Fruit fly (Drosophila melanogaster) whole organism, pupa: ENCODE measurements around the gene CG43093.

ENCODE experiments used
- CG10348 ChIP-seq: fragments of 200-800 bp; sonication (Bioruptor generic); IDR thresholded peaks from 2 replicates; pipeline ENCODE4 v1.3.6; 2022; ENCODE audit warnings: missing biosample characterization, missing genetic modification characterization
- CG13204 ChIP-seq: fragments of 200-800 bp; sonication (Bioruptor generic); optimal IDR thresholded peaks from 2 replicates; lab custom pipeline; 2018; ENCODE audit warnings: missing biosample characterization, mild to moderate bottlenecking, missing genetic modification characterization, moderate library complexity
- CG17806 ChIP-seq: fragments of 200-800 bp; sonication (Bioruptor generic); optimal IDR thresholded peaks from 2 replicates; lab custom pipeline; 2018; ENCODE audit warnings: missing biosample characterization, mild to moderate bottlenecking, missing genetic modification characterization, moderate library complexity
- CG32121 ChIP-seq: fragments of 200-800 bp; sonication (Bioruptor generic); IDR thresholded peaks from 2 replicates; pipeline ENCODE4 v1.3.6; 2022; ENCODE audit warnings: missing biosample characterization, missing genetic modification characterization
- CG34367 ChIP-seq: fragments of 200-800 bp; sonication (Bioruptor generic); optimal IDR thresholded peaks from 2 replicates; lab custom pipeline; 2018; ENCODE audit warnings: missing biosample characterization, mild to moderate bottlenecking, missing genetic modification characterization
- CG4496 ChIP-seq: fragments of 200-800 bp; sonication (Bioruptor generic); IDR thresholded peaks from 3 replicates; pipeline ENCODE4 v1.3.6; 2022; ENCODE audit warnings: missing biosample characterization, missing genetic modification characterization
- CG8301 ChIP-seq: fragments of 200-800 bp; sonication (Bioruptor generic); optimal IDR thresholded peaks from 2 replicates; lab custom pipeline; 2018; ENCODE audit warnings: missing biosample characterization, mild to moderate bottlenecking, missing genetic modification characterization
- EcR ChIP-seq: fragments of 200-800 bp; sonication (Bioruptor generic); optimal IDR thresholded peaks from 3 replicates; lab custom pipeline; 2019; ENCODE audit warnings: missing biosample characterization, missing genetic modification characterization, mild to moderate bottlenecking, moderate library complexity, missing genetic modification reagents
- Pif1A ChIP-seq: fragments of 200-800 bp; sonication (Bioruptor generic); optimal IDR thresholded peaks from 3 replicates; lab custom pipeline; 2016; ENCODE audit warnings: missing biosample characterization, missing genetic modification characterization
- Pif1B ChIP-seq: fragments of 200-800 bp; sonication (Bioruptor generic); optimal IDR thresholded peaks from 3 replicates; lab custom pipeline; 2016; ENCODE audit warnings: missing biosample characterization, missing genetic modification characterization
- Snoo ChIP-seq: fragments of 200-800 bp; sonication (Bioruptor generic); optimal IDR thresholded peaks from 3 replicates; lab custom pipeline; 2017; ENCODE audit warnings: missing biosample characterization, mild to moderate bottlenecking, missing genetic modification characterization, inconsistent platforms
- fd96Ca ChIP-seq: fragments of 200-800 bp; sonication (Bioruptor generic); IDR thresholded peaks from 3 replicates; pipeline ENCODE4 v1.3.6; 2022; ENCODE audit warnings: missing biosample characterization, missing genetic modification characterization
- gl ChIP-seq: fragments of 200-800 bp; sonication (Bioruptor generic); optimal IDR thresholded peaks from 2 replicates; lab custom pipeline; 2018; ENCODE audit warnings: missing biosample characterization, mild to moderate bottlenecking, missing genetic modification characterization

dm6 chr3R:22747423-22748090, 22.6 kb downstream of the CG43093 start, which contains the start of gene CG17141:
- TF ChIP-seq Snoo (tag; lab: Kevin White, UChicago) (no peak), EcR (GFP tag; lab: Kevin White, UChicago) (no peak), CG10348 (GFP tag; lab: Robert Waterston, UW) (no peak), CG17806 (tag; lab: Kevin White, UChicago) (no peak), CG8301 (tag; lab: Kevin White, UChicago) (no peak), fd96Ca (GFP tag; lab: Robert Waterston, UW) (no peak), CG4496 (GFP tag; lab: Robert Waterston, UW) (no peak), Pif1A (GFP tag; lab: Kevin White, UChicago) (no peak), CG32121 (GFP tag; lab: Robert Waterston, UW) (no peak), gl (tag; lab: Kevin White, UChicago) (no peak), CG13204 (GFP tag; lab: Kevin White, UChicago) (no peak), Pif1B (no peak), CG34367 (tag; lab: Kevin White, UChicago) (no peak)
